Worm (Caenorhabditis elegans) whole organism, early embryonic: ENCODE data around the gene clc-27.

Source experiments
- F13C5.2 ChIP-seq: sonication (generic microtip); optimal IDR thresholded peaks from 2 replicates; lab custom pipeline; 2017; ENCODE audit warnings: mild to moderate bottlenecking, missing genetic modification characterization, inconsistent platforms, missing compliant biosample characterization
- ama-1 ChIP-seq: fragments of 150-350 bp; optimal IDR thresholded peaks from 2 replicates; lab custom pipeline; 2014
- ceh-36 ChIP-seq: sonication (generic microtip); optimal IDR thresholded peaks from 2 replicates; lab custom pipeline; 2016; ENCODE audit warnings: missing genetic modification characterization, inconsistent platforms, missing compliant biosample characterization
- ets-7 ChIP-seq: sonication (generic microtip); optimal IDR thresholded peaks from 2 replicates; lab custom pipeline; 2016; ENCODE audit warnings: missing genotype, missing genetic modification characterization, missing compliant biosample characterization
- flt-1 ChIP-seq: fragments of 200-800 bp; sonication (Bioruptor generic); IDR thresholded peaks from 2 replicates; pipeline ENCODE4 v1.3.6; 2022; ENCODE audit warnings: missing genetic modification characterization, missing compliant biosample characterization
- sea-1 ChIP-seq: fragments of 200-800 bp; sonication (Bioruptor generic); conservative IDR thresholded peaks from 2 replicates; pipeline ENCODE4 v1.3.6; 2022; ENCODE audit warnings: missing genetic modification characterization, missing compliant biosample characterization
- tbx-11 ChIP-seq: fragments of 200-800 bp; sonication (Bioruptor generic); IDR thresholded peaks from 2 replicates; pipeline ENCODE4 v1.3.6; 2022; ENCODE audit warnings: missing genetic modification characterization, missing compliant biosample characterization
- tbx-37 ChIP-seq: fragments of 200-800 bp; sonication (Bioruptor generic); conservative IDR thresholded peaks from 2 replicates; pipeline ENCODE4 v1.3.6; 2022; ENCODE audit warnings: missing genetic modification reagents, missing genetic modification characterization, missing compliant biosample characterization
- tra-4 ChIP-seq: sonication (generic microtip); optimal IDR thresholded peaks from 2 replicates; lab custom pipeline; 2017; ENCODE audit warnings: missing genetic modification characterization, missing compliant biosample characterization

ce11 chrIII:1058881-1059280 is 50.7 kb downstream of the clc-27 start:
- TF ChIP-seq tra-4 (tag; lab: Kevin White, UChicago) (no peak), ceh-36 (no peak), F13C5.2 (tag; lab: Kevin White, UChicago) (no peak), ets-7 (tag; lab: Kevin White, UChicago) (no peak), tbx-37 (no peak), sea-1 (GFP tag; lab: Robert Waterston, UW) (no peak), ama-1 (lab: Kevin White, UChicago) (no peak), tbx-11 (GFP tag; lab: Robert Waterston, UW) (no peak), flt-1 (GFP tag; lab: Robert Waterston, UW) (no peak)
